Worm (Caenorhabditis elegans) whole organism, L1 larva: Measurements from ENCODE around the gene T24D5.1.

ENCODE experiments used
- ceh-63 ChIP-seq: fragments of 200-800 bp; sonication (Bioruptor generic); optimal IDR thresholded peaks from 2 replicates; lab custom pipeline; 2018; ENCODE audit warnings: mild to moderate bottlenecking, missing genetic modification characterization, missing compliant biosample characterization
- dpl-1 ChIP-seq, 3 experiments: fragments of 150-350 bp in 2 of 3; sonication (generic microtip) in 1 of 3; optimal IDR thresholded peaks; 2 replicates each; lab custom pipeline; 2014 to 2017; ENCODE audit warnings: missing biosample characterization in 3 of 3, missing genetic modification characterization in 3 of 3, missing genetic modification reagents in 3 of 3
- zag-1 ChIP-seq: fragments of 150-350 bp; optimal IDR thresholded peaks from 2 replicates; lab custom pipeline; 2014; ENCODE audit warnings: missing biosample characterization, missing genetic modification characterization
- zip-4 ChIP-seq: fragments of 200-800 bp; sonication (Bioruptor generic); optimal IDR thresholded peaks from 2 replicates; lab custom pipeline; 2018; ENCODE audit warnings: mild to moderate bottlenecking, missing genetic modification characterization, moderate library complexity, missing compliant biosample characterization
- ztf-11 ChIP-seq, 2 experiments: sonication (generic microtip); optimal IDR thresholded peaks; 2 replicates each; lab custom pipeline; 2016 to 2017; ENCODE audit warnings: missing genetic modification characterization in 2 of 2, missing biosample characterization in 1 of 2, missing compliant biosample characterization in 1 of 2

DNA sequence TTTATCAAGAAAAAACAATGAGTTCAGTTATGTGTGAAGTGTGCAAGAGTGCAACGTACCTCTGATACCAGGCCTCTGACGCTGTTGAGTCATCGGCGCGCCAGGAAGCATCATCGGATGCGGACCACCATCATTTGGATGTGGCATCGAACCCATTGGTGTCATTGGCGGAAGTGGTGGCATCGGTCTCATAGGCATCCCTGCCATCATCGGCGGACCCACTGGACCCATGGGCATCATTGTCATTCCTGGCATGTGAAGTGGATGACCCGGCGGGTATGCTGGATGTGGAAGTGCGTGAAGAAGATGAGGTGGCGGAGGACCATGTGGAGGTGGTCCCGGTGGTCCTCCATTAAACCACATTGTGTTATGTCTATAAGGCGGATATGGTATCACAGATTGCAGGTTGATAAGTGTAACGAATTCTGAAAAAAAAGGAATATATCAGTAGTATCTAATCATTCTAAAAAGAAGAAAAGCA lies 49.2 kb upstream of the T24D5.1 start, which contains the start of gene scd-1:
- TF ChIP-seq ceh-63 (GFP tag; lab: Kevin White, UChicago), result no peak
- no peak for TF ChIP-seq zip-4 (GFP tag; lab: Kevin White, UChicago)
- no peak for TF ChIP-seq dpl-1 (GFP tag; optimal IDR thresholded peaks at IDR 0.05; lab: Kevin White, UChicago)
- no peak for TF ChIP-seq zag-1
- no peak for TF ChIP-seq ztf-11 (tag; optimal IDR thresholded peaks at IDR 0.05; lab: Kevin White, UChicago)
